Worm (Caenorhabditis elegans) whole organism, L1 larva: ENCODE results near the gene F38B2.3.

Source experiments
- aha-1 ChIP-seq: fragments of 150-350 bp; optimal IDR thresholded peaks from 2 replicates; lab custom pipeline; 2014; ENCODE audit warnings: missing biosample characterization, missing genetic modification characterization
- ceh-82 ChIP-seq, 3 experiments: fragments of 150-350 bp in 1 of 3; sonication (generic microtip) in 2 of 3; optimal IDR thresholded peaks; 2 replicates each; lab custom pipeline; 2014 to 2017; ENCODE audit warnings: missing biosample characterization in 3 of 3, missing genetic modification characterization in 3 of 3
- ces-1 ChIP-seq: fragments of 150-350 bp; optimal IDR thresholded peaks from 2 replicates; lab custom pipeline; 2014; ENCODE audit warnings: missing biosample characterization, missing genetic modification reagents, missing genetic modification characterization
- fkh-10 ChIP-seq: sonication (generic microtip); optimal IDR thresholded peaks from 2 replicates; lab custom pipeline; 2017; ENCODE audit warnings: missing biosample characterization, missing genetic modification reagents, missing genetic modification characterization
- lin-15B ChIP-seq: fragments of 150-350 bp; sonication (generic microtip); optimal IDR thresholded peaks from 3 replicates; lab custom pipeline; 2014; ENCODE audit warnings: missing biosample characterization, missing genetic modification characterization
- nhr-12 ChIP-seq: sonication (generic microtip); optimal IDR thresholded peaks from 2 replicates; lab custom pipeline; 2017; ENCODE audit warnings: missing biosample characterization, missing genetic modification characterization
- nhr-76 ChIP-seq: sonication (generic microtip); optimal IDR thresholded peaks from 2 replicates; lab custom pipeline; 2017; ENCODE audit warnings: missing biosample characterization, missing genetic modification characterization
- nhr-77 ChIP-seq: fragments of 150-350 bp; optimal IDR thresholded peaks from 2 replicates; lab custom pipeline; 2014; ENCODE audit warnings: missing biosample characterization, missing genetic modification characterization
- skn-1 ChIP-seq: fragments of 150-350 bp; optimal IDR thresholded peaks from 2 replicates; lab custom pipeline; 2014; ENCODE audit warnings: missing biosample characterization, missing genetic modification characterization
- snu-23 ChIP-seq: sonication (generic microtip); optimal IDR thresholded peaks from 2 replicates; lab custom pipeline; 2016; ENCODE audit warnings: missing genetic modification characterization, missing compliant biosample characterization
- tbx-2 ChIP-seq: sonication (generic microtip); optimal IDR thresholded peaks from 2 replicates; lab custom pipeline; 2016; ENCODE audit warnings: missing genetic modification characterization, missing compliant biosample characterization
- ztf-4 ChIP-seq: fragments of 150-350 bp; optimal IDR thresholded peaks from 2 replicates; lab custom pipeline; 2014; ENCODE audit warnings: missing biosample characterization, missing genetic modification characterization

DNA sequence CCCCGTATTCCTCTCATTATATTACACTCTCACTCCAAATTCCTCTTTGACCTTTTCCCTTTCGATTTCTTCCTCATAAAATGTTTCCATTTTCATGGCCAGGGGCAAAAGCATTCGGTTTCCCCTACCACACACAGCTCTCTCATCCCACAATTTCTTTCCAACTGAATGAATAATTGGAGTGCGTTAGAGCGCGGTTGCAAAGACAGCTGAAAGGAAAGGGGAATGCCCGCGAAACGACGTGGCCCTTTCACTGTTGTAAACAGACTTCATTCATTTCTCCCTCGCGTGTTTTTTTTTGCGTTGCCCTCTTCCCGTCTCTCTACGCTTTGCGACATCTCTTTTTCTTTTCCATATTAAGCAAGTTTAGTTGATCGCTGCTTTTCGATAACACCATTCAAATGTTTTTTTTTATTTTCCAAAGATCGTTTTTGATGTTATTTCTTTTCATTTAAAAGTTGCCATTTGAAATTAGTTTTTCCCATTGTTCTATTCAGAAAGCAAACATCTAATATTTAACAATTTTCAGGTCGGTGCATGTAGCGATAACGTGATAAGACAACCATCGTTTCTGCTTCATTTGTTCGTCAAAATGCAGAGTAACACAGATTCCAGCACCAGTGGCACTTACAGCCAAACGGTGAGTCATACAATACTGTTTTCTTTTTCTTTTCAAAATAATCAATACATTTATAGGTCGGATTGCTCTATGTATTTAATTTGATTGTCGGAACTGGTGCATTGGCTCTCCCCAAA lies 23.6 kb downstream of the F38B2.3 start, which contains the start of gene C03A3.2:
- peak; percentile 10 to 87 (median 64) for TF ChIP-seq ceh-82 (tag; optimal IDR thresholded peaks at IDR 0.05; lab: Kevin White, UChicago)
- TF ChIP-seq aha-1 (tag; lab: Kevin White, UChicago): no peak
- TF ChIP-seq tbx-2 (tag; lab: Kevin White, UChicago): peak; percentile 67
- TF ChIP-seq ces-1: no peak
- TF ChIP-seq ztf-4 (tag; lab: Kevin White, UChicago): peak; percentile 11
- TF ChIP-seq nhr-12: no peak
- TF ChIP-seq fkh-10 (GFP tag; lab: Kevin White, UChicago): peak; percentile 64
- peak; percentile 26 for TF ChIP-seq nhr-77 (tag; lab: Kevin White, UChicago)
- TF ChIP-seq nhr-76 (tag; lab: Kevin White, UChicago): no peak
- peak; percentile 54 for TF ChIP-seq lin-15B
- peak; percentile 74 for TF ChIP-seq snu-23 (GFP tag; lab: Kevin White, UChicago)
- TF ChIP-seq skn-1 (tag; lab: Kevin White, UChicago): peak; percentile 14
